Fruit fly (Drosophila melanogaster) whole organism, prepupa: ENCODE results near the gene CG43116.

Experiments
- CG10669 ChIP-seq: fragments of 200-800 bp; sonication (Bioruptor generic); optimal IDR thresholded peaks from 3 replicates; lab custom pipeline; 2018; ENCODE audit warnings: missing biosample characterization, mild to moderate bottlenecking, missing genetic modification characterization, moderate library complexity
- CG11762 ChIP-seq: fragments of 200-800 bp; sonication (Bioruptor generic); optimal IDR thresholded peaks from 3 replicates; lab custom pipeline; 2016; ENCODE audit warnings: missing biosample characterization, missing genetic modification characterization; ENCODE audit not compliant: insufficient read depth
- CG11902 ChIP-seq: fragments of 200-800 bp; sonication (Bioruptor generic); optimal IDR thresholded peaks from 3 replicates; lab custom pipeline; 2016; ENCODE audit warnings: missing biosample characterization, missing genetic modification characterization
- CG15336 ChIP-seq: fragments of 200-800 bp; sonication (Bioruptor generic); IDR thresholded peaks from 2 replicates; pipeline ENCODE4 v1.3.6; 2022; ENCODE audit warnings: missing biosample characterization, missing genetic modification characterization
- CG1621 ChIP-seq: fragments of 200-800 bp; sonication (Bioruptor generic); optimal IDR thresholded peaks from 3 replicates; lab custom pipeline; 2018; ENCODE audit warnings: missing biosample characterization, mild to moderate bottlenecking, missing genetic modification characterization
- CG3032 ChIP-seq: fragments of 200-800 bp; optimal IDR thresholded peaks from 2 replicates; lab custom pipeline; 2019; ENCODE audit warnings: missing biosample characterization, mild to moderate bottlenecking, missing genetic modification characterization, moderate library complexity
- CG31627 ChIP-seq: fragments of 200-800 bp; sonication (Bioruptor generic); optimal IDR thresholded peaks from 3 replicates; lab custom pipeline; 2016; ENCODE audit warnings: missing biosample characterization, missing genetic modification characterization
- CG32006 ChIP-seq: fragments of 200-800 bp; sonication (Bioruptor generic); optimal IDR thresholded peaks from 3 replicates; lab custom pipeline; 2017; ENCODE audit warnings: missing biosample characterization, mild to moderate bottlenecking, missing genetic modification characterization
- CG3919 ChIP-seq: fragments of 200-800 bp; sonication (Bioruptor generic); optimal IDR thresholded peaks from 3 replicates; lab custom pipeline; 2016; ENCODE audit warnings: missing biosample characterization, missing genetic modification characterization
- CG6163 ChIP-seq: fragments of 200-800 bp; sonication (Bioruptor generic); IDR thresholded peaks from 3 replicates; pipeline ENCODE4 v1.3.6; 2022; ENCODE audit warnings: missing biosample characterization, missing genetic modification characterization
- CG6276 ChIP-seq: fragments of 200-800 bp; sonication (Bioruptor generic); optimal IDR thresholded peaks from 2 replicates; lab custom pipeline; 2017; ENCODE audit warnings: missing biosample characterization, mild to moderate bottlenecking, missing genetic modification characterization
- CG6792 ChIP-seq: fragments of 200-800 bp; sonication (Bioruptor generic); optimal IDR thresholded peaks from 3 replicates; lab custom pipeline; 2016; ENCODE audit warnings: missing biosample characterization, missing genetic modification characterization
- CG6808 ChIP-seq: fragments of 200-800 bp; sonication (Bioruptor generic); optimal IDR thresholded peaks from 3 replicates; lab custom pipeline; 2017; ENCODE audit warnings: missing biosample characterization, missing genetic modification characterization, mild to moderate bottlenecking, moderate library complexity, missing genetic modification reagents
- CG6854 ChIP-seq: fragments of 200-800 bp; sonication (Bioruptor generic); optimal IDR thresholded peaks from 2 replicates; lab custom pipeline; 2017; ENCODE audit warnings: missing biosample characterization, mild to moderate bottlenecking, missing genetic modification characterization
- CG7368 ChIP-seq: fragments of 200-800 bp; sonication (Bioruptor generic); optimal IDR thresholded peaks from 3 replicates; lab custom pipeline; 2016; ENCODE audit warnings: missing biosample characterization, missing genetic modification characterization
- CG8632 ChIP-seq: fragments of 200-800 bp; sonication (Bioruptor generic); optimal IDR thresholded peaks from 3 replicates; lab custom pipeline; 2016; ENCODE audit warnings: missing biosample characterization, missing genetic modification characterization
- CG9139 ChIP-seq: fragments of 200-800 bp; sonication (Bioruptor generic); optimal IDR thresholded peaks from 3 replicates; lab custom pipeline; 2017; ENCODE audit warnings: missing biosample characterization, mild to moderate bottlenecking, missing genetic modification characterization
- Eip75B ChIP-seq: fragments of 200-800 bp; sonication (Bioruptor generic); optimal IDR thresholded peaks from 3 replicates; lab custom pipeline; 2016; ENCODE audit warnings: missing biosample characterization, missing genetic modification characterization
- Eip78C ChIP-seq: fragments of 200-800 bp; sonication (Bioruptor generic); peaks from one replicate; lab custom pipeline; 2016; ENCODE audit warnings: missing biosample characterization, missing genetic modification characterization
- Eip93F ChIP-seq: fragments of 200-800 bp; sonication (Bioruptor generic); optimal IDR thresholded peaks from 2 replicates; lab custom pipeline; 2016; ENCODE audit warnings: missing biosample characterization, mild to moderate bottlenecking, missing genetic modification characterization
- Ets96B ChIP-seq: fragments of 200-800 bp; optimal IDR thresholded peaks from 2 replicates; lab custom pipeline; 2019; ENCODE audit warnings: missing biosample characterization, mild to moderate bottlenecking, missing genetic modification characterization, moderate library complexity
- Gug ChIP-seq: fragments of 200-800 bp; sonication (Bioruptor generic); IDR thresholded peaks from 2 replicates; pipeline ENCODE4 v1.3.6; 2022; ENCODE audit warnings: missing biosample characterization, missing genetic modification characterization
- Hr39 ChIP-seq: fragments of 200-800 bp; sonication (Bioruptor generic); optimal IDR thresholded peaks from 2 replicates; lab custom pipeline; 2016; ENCODE audit warnings: missing biosample characterization, missing genetic modification characterization
- Lpt ChIP-seq: fragments of 200-800 bp; sonication (Bioruptor generic); optimal IDR thresholded peaks from 3 replicates; lab custom pipeline; 2016; ENCODE audit warnings: missing biosample characterization, missing genetic modification characterization
- Met ChIP-seq: fragments of 200-800 bp; sonication (Bioruptor generic); optimal IDR thresholded peaks from 3 replicates; lab custom pipeline; 2016; ENCODE audit warnings: missing biosample characterization, missing genetic modification characterization
- Smox ChIP-seq: fragments of 200-800 bp; sonication (Bioruptor generic); optimal IDR thresholded peaks from 3 replicates; lab custom pipeline; 2016; ENCODE audit warnings: missing biosample characterization, missing genetic modification characterization
- Sox102F ChIP-seq: fragments of 200-800 bp; sonication (Bioruptor generic); optimal IDR thresholded peaks from 2 replicates; lab custom pipeline; 2016; ENCODE audit warnings: missing biosample characterization, mild to moderate bottlenecking, missing genetic modification characterization
- Sox14 ChIP-seq: fragments of 200-800 bp; sonication (Bioruptor generic); optimal IDR thresholded peaks from 3 replicates; lab custom pipeline; 2016; ENCODE audit warnings: missing biosample characterization, missing genetic modification characterization
- cyc ChIP-seq: fragments of 200-800 bp; sonication (Bioruptor generic); optimal IDR thresholded peaks from 3 replicates; lab custom pipeline; 2016; ENCODE audit warnings: missing biosample characterization, missing genetic modification characterization
- dsx ChIP-seq: fragments of 200-800 bp; optimal IDR thresholded peaks from 3 replicates; lab custom pipeline; 2019; ENCODE audit warnings: missing biosample characterization, mild to moderate bottlenecking, missing genetic modification characterization, moderate library complexity; ENCODE audit not compliant: poor library complexity, severe bottlenecking
- eg ChIP-seq: fragments of 200-800 bp; sonication (Bioruptor generic); IDR thresholded peaks from 3 replicates; pipeline ENCODE4 v1.3.6; 2022; ENCODE audit warnings: missing biosample characterization, missing genetic modification characterization
- esn ChIP-seq: fragments of 200-800 bp; sonication (Bioruptor generic); optimal IDR thresholded peaks from 2 replicates; lab custom pipeline; 2016; ENCODE audit warnings: missing biosample characterization, mild to moderate bottlenecking, missing genetic modification characterization, moderate library complexity
- fd59A ChIP-seq: fragments of 200-800 bp; sonication (Bioruptor generic); optimal IDR thresholded peaks from 2 replicates; lab custom pipeline; 2017; ENCODE audit warnings: missing biosample characterization, mild to moderate bottlenecking, missing genetic modification characterization, missing genetic modification reagents
- fd85E ChIP-seq: fragments of 200-800 bp; sonication (Bioruptor generic); optimal IDR thresholded peaks from 3 replicates; lab custom pipeline; 2016; ENCODE audit warnings: missing biosample characterization, missing genetic modification characterization
- fkh ChIP-seq: fragments of 200-800 bp; sonication (Bioruptor generic); optimal IDR thresholded peaks from 3 replicates; lab custom pipeline; 2017; ENCODE audit warnings: missing biosample characterization, mild to moderate bottlenecking, missing genetic modification characterization, moderate library complexity
- lz ChIP-seq: fragments of 200-800 bp; sonication (Bioruptor generic); optimal IDR thresholded peaks from 3 replicates; lab custom pipeline; 2016; ENCODE audit warnings: missing biosample characterization, missing genetic modification characterization
- net ChIP-seq: fragments of 200-800 bp; sonication (Bioruptor generic); optimal IDR thresholded peaks from 3 replicates; lab custom pipeline; 2016; ENCODE audit warnings: missing biosample characterization, missing genetic modification characterization
- pdm3 ChIP-seq: fragments of 200-800 bp; sonication (Bioruptor generic); optimal IDR thresholded peaks from 3 replicates; lab custom pipeline; 2016; ENCODE audit warnings: missing biosample characterization, missing genetic modification characterization
- salr ChIP-seq, 2 experiments: fragments of 200-800 bp; sonication (Bioruptor generic); optimal IDR thresholded peaks; 3 replicates each; lab custom pipeline; 2016 to 2018; ENCODE audit warnings: missing biosample characterization in 2 of 2, missing genetic modification characterization in 2 of 2, mild to moderate bottlenecking in 1 of 2
- spab ChIP-seq: fragments of 200-800 bp; sonication (Bioruptor generic); optimal IDR thresholded peaks from 2 replicates; lab custom pipeline; 2017; ENCODE audit warnings: missing biosample characterization, mild to moderate bottlenecking, missing genetic modification characterization, missing genetic modification reagents
- svp ChIP-seq: fragments of 200-800 bp; sonication (Bioruptor generic); peaks from one replicate; lab custom pipeline; 2016; ENCODE audit warnings: missing biosample characterization, missing genetic modification characterization
- topi ChIP-seq: fragments of 200-800 bp; sonication (Bioruptor generic); optimal IDR thresholded peaks from 3 replicates; lab custom pipeline; 2016; ENCODE audit warnings: missing biosample characterization, missing genetic modification characterization
- vri ChIP-seq: fragments of 200-800 bp; sonication (Bioruptor generic); optimal IDR thresholded peaks from 3 replicates; lab custom pipeline; 2016; ENCODE audit warnings: missing biosample characterization, mild to moderate bottlenecking, missing genetic modification characterization

The CG43116 gene

dm6 chr3R:26008892-26009539 is 12.2 kb upstream of the CG43116 start (continued):
- TF ChIP-seq salr (GFP tag; optimal IDR thresholded peaks at IDR 0.05; lab: Kevin White, UChicago) (peak; percentile 96 to 97), spab (peak; percentile 98), cyc (GFP tag; lab: Kevin White, UChicago) (peak; percentile 97), CG6792 (peak; percentile 97), topi (GFP tag; lab: Kevin White, UChicago) (peak; percentile 98), svp (GFP tag; lab: Kevin White, UChicago) (peak; percentile 99), Eip75B (peak; percentile 98), CG6808 (GFP tag; lab: Kevin White, UChicago) (peak; percentile 97), CG3032 (tag; lab: Kevin White, UChicago) (peak; percentile 98), CG6854 (GFP tag; lab: Kevin White, UChicago) (peak; percentile 82), Gug (GFP tag; lab: Robert Waterston, UW) (peak; percentile 92), CG7368 (GFP tag; lab: Kevin White, UChicago) (peak; percentile 95), fkh (GFP tag; lab: Kevin White, UChicago) (no peak), Eip78C (GFP tag; lab: Kevin White, UChicago) (peak; percentile 100), esn (GFP tag; lab: Kevin White, UChicago) (peak; percentile 98), CG6163 (peak; percentile 95), CG32006 (peak; percentile 97), CG6276 (GFP tag; lab: Kevin White, UChicago) (peak; percentile 93), Sox102F (GFP tag; lab: Kevin White, UChicago) (peak; percentile 98), CG15336 (peak; percentile 96), fd85E (GFP tag; lab: Kevin White, UChicago) (peak; percentile 88), CG31627 (GFP tag; lab: Kevin White, UChicago) (peak; percentile 98), vri (peak; percentile 97), Eip93F (GFP tag; lab: Kevin White, UChicago) (peak; percentile 96), CG11902 (GFP tag; lab: Kevin White, UChicago) (peak; percentile 96), CG11762 (GFP tag; lab: Kevin White, UChicago) (peak; percentile 96), pdm3 (peak; percentile 98), CG8632 (GFP tag; lab: Kevin White, UChicago) (peak; percentile 97), fd59A (peak; percentile 98), Smox (GFP tag; lab: Kevin White, UChicago) (peak; percentile 97), Met (GFP tag; lab: Kevin White, UChicago) (peak; percentile 99), dsx (GFP tag; lab: Kevin White, UChicago) (peak; percentile 97), CG3919 (GFP tag; lab: Kevin White, UChicago) (peak; percentile 99)

dm6 chr3R:26007964-26008868 is 11.4 kb upstream of the CG43116 start:
- TF ChIP-seq CG6854 (GFP tag; lab: Kevin White, UChicago), result peak; percentile 89
- TF ChIP-seq CG1621 (tag; lab: Kevin White, UChicago), result peak; percentile 71
- peak in 1 of 2 experiments; percentile 68 for TF ChIP-seq salr (GFP tag; optimal IDR thresholded peaks at IDR 0.05; lab: Kevin White, UChicago)
- TF ChIP-seq CG3919 (GFP tag; lab: Kevin White, UChicago), result peak; percentile 28
- TF ChIP-seq Gug (GFP tag; lab: Robert Waterston, UW), result peak; percentile 44
- TF ChIP-seq net (GFP tag; lab: Kevin White, UChicago), result peak; percentile 67
- no peak for TF ChIP-seq lz (GFP tag; lab: Kevin White, UChicago)
- TF ChIP-seq CG15336, result peak; percentile 64
- peak; percentile 80 for TF ChIP-seq eg (GFP tag; lab: Robert Waterston, UW)
- peak; percentile 79 for TF ChIP-seq svp (GFP tag; lab: Kevin White, UChicago)
- TF ChIP-seq Ets96B, result peak; percentile 41
- TF ChIP-seq Smox (GFP tag; lab: Kevin White, UChicago), result peak; percentile 43
- peak; percentile 71 for TF ChIP-seq CG10669 (GFP tag; lab: Kevin White, UChicago)
- no peak for TF ChIP-seq CG7368 (GFP tag; lab: Kevin White, UChicago)
- peak; percentile 39 for TF ChIP-seq fd59A
- TF ChIP-seq CG32006, result peak; percentile 43
- peak; percentile 83 for TF ChIP-seq Eip78C (GFP tag; lab: Kevin White, UChicago)
- peak; percentile 9 for TF ChIP-seq fd85E (GFP tag; lab: Kevin White, UChicago)
- TF ChIP-seq dsx (GFP tag; lab: Kevin White, UChicago), result peak; percentile 71
- peak; percentile 88 for TF ChIP-seq CG9139 (GFP tag; lab: Kevin White, UChicago)
- TF ChIP-seq vri, result peak; percentile 58
- TF ChIP-seq Met (GFP tag; lab: Kevin White, UChicago), result peak; percentile 91
- peak; percentile 19 for TF ChIP-seq Sox14 (GFP tag; lab: Kevin White, UChicago)
- TF ChIP-seq cyc (GFP tag; lab: Kevin White, UChicago), result peak; percentile 39
- TF ChIP-seq fkh (GFP tag; lab: Kevin White, UChicago), result peak; percentile 8
- peak; percentile 42 for TF ChIP-seq pdm3
- TF ChIP-seq CG31627 (GFP tag; lab: Kevin White, UChicago), result peak; percentile 46
- peak; percentile 50 for TF ChIP-seq Lpt (GFP tag; lab: Kevin White, UChicago)
- TF ChIP-seq Hr39 (GFP tag; lab: Kevin White, UChicago), result peak; percentile 27
